Worm (Caenorhabditis elegans) whole organism, midembryonic: ENCODE results near the gene mlt-7.

Experiments
- T22C8.4 ChIP-seq: fragments of 200-800 bp; sonication (Bioruptor generic); IDR thresholded peaks from 2 replicates; pipeline ENCODE4 v1.3.6; 2022; ENCODE audit warnings: missing genetic modification characterization, missing compliant biosample characterization
- cog-1 ChIP-seq: sonication (generic microtip); optimal IDR thresholded peaks from 2 replicates; lab custom pipeline; 2016; ENCODE audit warnings: missing genetic modification characterization, missing compliant biosample characterization
- flt-1 ChIP-seq: fragments of 200-800 bp; sonication (Bioruptor generic); IDR thresholded peaks from 2 replicates; pipeline ENCODE4 v1.3.6; 2022; ENCODE audit warnings: missing genetic modification characterization, missing compliant biosample characterization
- klf-2 ChIP-seq: fragments of 200-800 bp; sonication (Bioruptor generic); conservative IDR thresholded peaks from 2 replicates; pipeline ENCODE4 v1.3.6; 2022; ENCODE audit warnings: missing genetic modification reagents, missing genetic modification characterization, missing compliant biosample characterization
- med-1 ChIP-seq: sonication (generic microtip); optimal IDR thresholded peaks from 2 replicates; lab custom pipeline; 2017; ENCODE audit warnings: missing genetic modification characterization, mild to moderate bottlenecking, missing compliant biosample characterization, antibody characterized with exemption, missing genetic modification reagents; ENCODE audit not compliant: insufficient read depth
- ref-1 ChIP-seq: fragments of 200-800 bp; sonication (Bioruptor generic); conservative IDR thresholded peaks from 2 replicates; pipeline ENCODE4 v1.3.6; 2022; ENCODE audit warnings: missing genetic modification reagents, missing genetic modification characterization, missing compliant biosample characterization
- tab-1 ChIP-seq: fragments of 200-800 bp; sonication (Bioruptor generic); IDR thresholded peaks from 2 replicates; pipeline ENCODE4 v1.3.6; 2022; ENCODE audit warnings: missing genetic modification characterization, missing compliant biosample characterization
- ztf-23 ChIP-seq: fragments of 200-800 bp; sonication (Bioruptor generic); IDR thresholded peaks from 2 replicates; pipeline ENCODE4 v1.3.6; 2022; ENCODE audit warnings: missing genetic modification reagents, missing genetic modification characterization, missing compliant biosample characterization
- ztf-29 ChIP-seq: fragments of 200-800 bp; sonication (Bioruptor generic); IDR thresholded peaks from 2 replicates; pipeline ENCODE4 v1.3.6; 2022; ENCODE audit warnings: missing genetic modification reagents, missing genetic modification characterization, missing compliant biosample characterization

Gene mlt-7

ce11 chrII:4444811-4445210, 52.0 kb downstream of the mlt-7 start:
- TF ChIP-seq ztf-29 (GFP tag; lab: Robert Waterston, UW) (no peak), ztf-23 (no peak), cog-1 (tag; lab: Kevin White, UChicago) (no peak), med-1 (GFP tag; lab: Kevin White, UChicago) (no peak), tab-1 (GFP tag; lab: Robert Waterston, UW) (no peak), T22C8.4 (GFP tag; lab: Robert Waterston, UW) (no peak), flt-1 (GFP tag; lab: Robert Waterston, UW) (no peak), ref-1 (no peak), klf-2 (no peak)

- TF ChIP-seq flt-1 (GFP tag; lab: Robert Waterston, UW) = no peak
- TF ChIP-seq tab-1 (GFP tag; lab: Robert Waterston, UW) = no peak
- no peak for TF ChIP-seq ztf-23
- TF ChIP-seq ref-1 = no peak
- TF ChIP-seq ztf-29 (GFP tag; lab: Robert Waterston, UW) = no peak
- TF ChIP-seq cog-1 (tag; lab: Kevin White, UChicago) = no peak
- no peak for TF ChIP-seq T22C8.4 (GFP tag; lab: Robert Waterston, UW)
- no peak for TF ChIP-seq klf-2
- TF ChIP-seq med-1 (GFP tag; lab: Kevin White, UChicago) = no peak
Measured at ce11 chrII:4453051-4453450, 60.2 kb downstream of the mlt-7 start, which contains the start of gene twk-2. Gene twk-2 (minus strand): TSS chrII:4453151.

DNA sequence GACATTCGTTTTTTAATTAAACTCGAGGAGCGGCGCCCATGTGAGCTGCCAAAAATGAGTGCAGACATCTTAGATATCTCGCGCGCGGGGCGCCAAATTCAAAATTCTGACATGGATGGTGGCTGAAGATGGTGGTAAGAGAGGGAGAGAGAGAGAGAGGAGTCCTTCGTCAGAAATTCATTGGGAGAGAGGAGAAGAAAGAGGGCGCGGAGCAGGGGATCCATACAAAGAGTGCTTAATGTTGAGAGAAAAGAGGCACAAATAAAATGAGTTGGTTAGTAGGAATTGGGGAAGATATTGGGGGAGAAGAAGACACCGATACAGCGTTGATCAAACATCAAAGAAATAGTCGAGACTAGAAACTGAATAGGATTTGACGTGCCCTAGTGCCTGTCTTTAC, 60.6 kb downstream of the mlt-7 start:
- TF ChIP-seq tab-1 (GFP tag; lab: Robert Waterston, UW) (no peak), cog-1 (tag; lab: Kevin White, UChicago) (no peak), ztf-23 (no peak), med-1 (GFP tag; lab: Kevin White, UChicago) (no peak), flt-1 (GFP tag; lab: Robert Waterston, UW) (no peak)
